Worm (Caenorhabditis elegans) whole organism, young adult: ENCODE results near the gene calf-1.

ENCODE experiments used
- B0261.1 ChIP-seq: sonication (generic microtip); optimal IDR thresholded peaks from 2 replicates; lab custom pipeline; 2016; ENCODE audit warnings: mild to moderate bottlenecking, missing genetic modification characterization, moderate library complexity, missing compliant biosample characterization
- D2030.7 ChIP-seq: fragments of 200-800 bp; sonication (Bioruptor generic); IDR thresholded peaks from 2 replicates; pipeline ENCODE4 v1.3.6; 2022; ENCODE audit warnings: missing genetic modification reagents, missing genetic modification characterization, missing compliant biosample characterization
- F10E7.11 ChIP-seq: sonication (generic microtip); optimal IDR thresholded peaks from 2 replicates; lab custom pipeline; 2017; ENCODE audit warnings: mild to moderate bottlenecking, missing genetic modification characterization, moderate library complexity, missing compliant biosample characterization
- F33H1.4 ChIP-seq: fragments of 200-800 bp; sonication (Bioruptor generic); IDR thresholded peaks from 2 replicates; pipeline ENCODE4 v1.3.6; 2022; ENCODE audit warnings: missing genetic modification reagents, missing genetic modification characterization, missing compliant biosample characterization
- F49E8.2 ChIP-seq: sonication (generic microtip); optimal IDR thresholded peaks from 3 replicates; lab custom pipeline; 2017; ENCODE audit warnings: missing genetic modification characterization, mild to moderate bottlenecking, missing compliant biosample characterization, antibody characterized with exemption, moderate library complexity; ENCODE audit not compliant: insufficient read depth
- F52B5.7 ChIP-seq: sonication (generic microtip); optimal IDR thresholded peaks from 2 replicates; lab custom pipeline; 2016; ENCODE audit warnings: mild to moderate bottlenecking, missing genetic modification characterization, missing compliant biosample characterization
- F55B11.4 ChIP-seq: sonication (generic microtip); optimal IDR thresholded peaks from 2 replicates; lab custom pipeline; 2016; ENCODE audit warnings: missing compliant biosample characterization, missing genetic modification characterization, borderline replicate concordance; ENCODE audit not compliant: insufficient read depth
- ZK185.1 ChIP-seq: sonication (generic microtip); optimal IDR thresholded peaks from 2 replicates; lab custom pipeline; 2016; ENCODE audit warnings: mild to moderate bottlenecking, missing genetic modification characterization, missing compliant biosample characterization; ENCODE audit not compliant: poor library complexity, severe bottlenecking
- ama-1 ChIP-seq, 3 experiments: fragments of 150-350 bp in 1 of 3; sonication (generic microtip) in 2 of 3; optimal IDR thresholded peaks; 2 replicates each; lab custom pipeline; 2014 to 2018; ENCODE audit warnings: missing biosample characterization in 2 of 3, missing genetic modification characterization in 2 of 3, missing genetic modification reagents in 2 of 3
- attf-3 ChIP-seq: fragments of 200-800 bp; sonication (Bioruptor generic); conservative IDR thresholded peaks from 2 replicates; pipeline ENCODE4 v1.3.6; 2022; ENCODE audit warnings: missing genetic modification reagents, missing genetic modification characterization, missing compliant biosample characterization
- ceh-40 ChIP-seq: fragments of 200-800 bp; sonication (Bioruptor generic); IDR thresholded peaks from 2 replicates; pipeline ENCODE4 v1.3.6; 2022; ENCODE audit warnings: missing genetic modification characterization, missing compliant biosample characterization
- ceh-91 ChIP-seq: fragments of 200-800 bp; sonication (Bioruptor generic); IDR thresholded peaks from 2 replicates; pipeline ENCODE4 v1.3.6; 2022; ENCODE audit warnings: missing genetic modification reagents, missing genetic modification characterization, missing compliant biosample characterization
- die-1 ChIP-seq: sonication (generic microtip); optimal IDR thresholded peaks from 2 replicates; lab custom pipeline; 2016; ENCODE audit warnings: missing genotype, mild to moderate bottlenecking, missing genetic modification characterization, missing compliant biosample characterization
- efl-1 ChIP-seq: fragments of 150-350 bp; optimal IDR thresholded peaks from 2 replicates; lab custom pipeline; 2014; ENCODE audit warnings: missing biosample characterization, missing genetic modification reagents, missing genetic modification characterization
- hmg-1.2 ChIP-seq: fragments of 200-800 bp; sonication (Bioruptor generic); IDR thresholded peaks from 2 replicates; pipeline ENCODE4 v1.3.6; 2022; ENCODE audit warnings: missing genetic modification reagents, missing genetic modification characterization, missing compliant biosample characterization
- hmg-20 ChIP-seq: fragments of 200-800 bp; sonication (Bioruptor generic); IDR thresholded peaks from 2 replicates; pipeline ENCODE4 v1.3.6; 2022; ENCODE audit warnings: missing genetic modification reagents, missing genetic modification characterization, missing compliant biosample characterization
- lag-1 ChIP-seq: fragments of 200-800 bp; sonication (Bioruptor generic); IDR thresholded peaks from 2 replicates; pipeline ENCODE4 v1.3.6; 2022; ENCODE audit warnings: missing genetic modification reagents, missing genetic modification characterization, missing compliant biosample characterization
- lin-40 ChIP-seq: sonication (generic microtip); optimal IDR thresholded peaks from 2 replicates; lab custom pipeline; 2016; ENCODE audit warnings: missing genetic modification characterization, mild to moderate bottlenecking, missing compliant biosample characterization, missing genotype, missing genetic modification reagents
- lin-54 ChIP-seq: fragments of 200-800 bp; sonication (Bioruptor generic); optimal IDR thresholded peaks from 2 replicates; lab custom pipeline; 2018; ENCODE audit warnings: mild to moderate bottlenecking, missing genetic modification characterization, missing compliant biosample characterization
- lsl-1 ChIP-seq: fragments of 200-800 bp; sonication (Bioruptor generic); optimal IDR thresholded peaks from 2 replicates; lab custom pipeline; 2018; ENCODE audit warnings: mild to moderate bottlenecking, missing genetic modification characterization, moderate library complexity, missing compliant biosample characterization
- madf-10 ChIP-seq: sonication (generic microtip); optimal IDR thresholded peaks from 2 replicates; lab custom pipeline; 2016; ENCODE audit warnings: mild to moderate bottlenecking, missing genetic modification characterization, missing compliant biosample characterization
- madf-6 ChIP-seq: fragments of 200-800 bp; sonication (Bioruptor generic); IDR thresholded peaks from 2 replicates; pipeline ENCODE4 v1.3.6; 2022; ENCODE audit warnings: missing genetic modification reagents, missing genetic modification characterization, missing compliant biosample characterization
- madf-8 ChIP-seq: fragments of 200-800 bp; sonication (Bioruptor generic); conservative IDR thresholded peaks from 2 replicates; pipeline ENCODE4 v1.3.6; 2022; ENCODE audit warnings: missing genetic modification reagents, missing genetic modification characterization, missing compliant biosample characterization
- mcd-1 ChIP-seq: fragments of 200-800 bp; sonication (Bioruptor generic); IDR thresholded peaks from 2 replicates; pipeline ENCODE4 v1.3.6; 2022; ENCODE audit warnings: missing genetic modification reagents, missing genetic modification characterization, missing compliant biosample characterization
- nhr-179 ChIP-seq: sonication (generic microtip); optimal IDR thresholded peaks from 2 replicates; lab custom pipeline; 2016; ENCODE audit warnings: mild to moderate bottlenecking, missing genetic modification characterization, missing compliant biosample characterization
- nhr-27 ChIP-seq: fragments of 200-800 bp; sonication (Bioruptor generic); optimal IDR thresholded peaks from 2 replicates; lab custom pipeline; 2018; ENCODE audit warnings: mild to moderate bottlenecking, missing genetic modification characterization, moderate library complexity, missing compliant biosample characterization
- pbrm-1 ChIP-seq: fragments of 200-800 bp; sonication (Bioruptor generic); IDR thresholded peaks from 2 replicates; pipeline ENCODE4 v1.3.6; 2022; ENCODE audit warnings: missing genetic modification reagents, missing genetic modification characterization, missing compliant biosample characterization
- rpc-1 ChIP-seq, 2 experiments: fragments of 150-350 bp in 1 of 2; sonication (generic microtip) in 1 of 2; optimal IDR thresholded peaks; 2 replicates each; lab custom pipeline; 2014 to 2018; ENCODE audit warnings: missing biosample characterization in 1 of 2, missing genetic modification characterization in 1 of 2, missing genetic modification reagents in 1 of 2, missing genotype in 1 of 2
- snpc-1.1 ChIP-seq: sonication (generic microtip); optimal IDR thresholded peaks from 2 replicates; lab custom pipeline; 2017; ENCODE audit warnings: missing genetic modification characterization, mild to moderate bottlenecking, missing compliant biosample characterization, antibody characterized with exemption, moderate library complexity, missing genotype, missing genetic modification reagents; ENCODE audit not compliant: insufficient read depth
- snpc-1.3 ChIP-seq: sonication (generic microtip); optimal IDR thresholded peaks from 2 replicates; lab custom pipeline; 2017; ENCODE audit warnings: missing genetic modification characterization, mild to moderate bottlenecking, missing compliant biosample characterization, antibody characterized with exemption, moderate library complexity, missing genotype, missing genetic modification reagents; ENCODE audit not compliant: insufficient read depth
- snpc-3.4 ChIP-seq: sonication (generic microtip); optimal IDR thresholded peaks from 2 replicates; lab custom pipeline; 2017; ENCODE audit warnings: missing genetic modification characterization, mild to moderate bottlenecking, missing compliant biosample characterization, antibody characterized with exemption, moderate library complexity, missing genotype, missing genetic modification reagents
- unc-130 ChIP-seq: sonication (generic microtip); optimal IDR thresholded peaks from 2 replicates; lab custom pipeline; 2016; ENCODE audit warnings: missing genetic modification reagents, missing genetic modification characterization, missing compliant biosample characterization
- unc-62 ChIP-seq: fragments of 150-350 bp; optimal IDR thresholded peaks from 2 replicates; lab custom pipeline; 2014; ENCODE audit warnings: missing biosample characterization, missing genetic modification reagents, missing genetic modification characterization
- xnd-1 ChIP-seq: sonication (generic microtip); optimal IDR thresholded peaks from 2 replicates; lab custom pipeline; 2016; ENCODE audit warnings: missing genotype, missing genetic modification reagents, missing genetic modification characterization, missing compliant biosample characterization
- ztf-22 ChIP-seq: fragments of 200-800 bp; sonication (Bioruptor generic); optimal IDR thresholded peaks from 2 replicates; lab custom pipeline; 2018; ENCODE audit warnings: mild to moderate bottlenecking, missing genetic modification characterization, moderate library complexity, missing compliant biosample characterization
- ztf-25 ChIP-seq: fragments of 200-800 bp; sonication (Bioruptor generic); IDR thresholded peaks from 2 replicates; pipeline ENCODE4 v1.3.6; 2022; ENCODE audit warnings: missing genetic modification reagents, missing genetic modification characterization, missing compliant biosample characterization
- ztf-6 ChIP-seq: fragments of 200-800 bp; sonication (Bioruptor generic); IDR thresholded peaks from 2 replicates; pipeline ENCODE4 v1.3.6; 2022; ENCODE audit warnings: missing genetic modification reagents, missing genetic modification characterization, missing compliant biosample characterization

Gene calf-1

DNA sequence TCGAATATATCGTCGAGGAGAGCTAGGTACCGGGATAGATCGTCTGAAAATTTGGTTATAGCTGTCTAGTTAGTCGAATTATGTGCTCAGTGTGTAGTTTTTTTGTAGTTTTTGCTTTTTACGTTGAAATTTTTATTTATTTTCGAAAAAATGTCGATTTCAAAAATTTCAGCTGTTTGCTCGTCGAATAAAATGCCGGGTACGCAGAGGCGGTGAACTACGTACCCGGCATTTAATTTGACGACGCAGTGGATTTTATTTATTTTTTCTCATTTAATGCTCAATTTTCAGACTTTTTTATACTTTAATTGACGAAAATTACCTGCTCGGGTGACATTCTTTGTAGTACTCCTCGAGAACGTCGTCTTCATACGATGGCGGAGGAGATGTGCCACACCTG lies 1.9 kb downstream of the calf-1 start:
- TF ChIP-seq pbrm-1 (no peak), F33H1.4 (GFP tag; lab: Robert Waterston, UW) (peak; percentile 43), madf-6 (GFP tag; lab: Robert Waterston, UW) (peak; percentile 42; the same call in 1 of the 2 replicates)

ce11 chrV:20476514-20476913 lies 2.4 kb downstream of the calf-1 start:
- peak; percentile 89 for TF ChIP-seq madf-6 (GFP tag; lab: Robert Waterston, UW)
- peak; percentile 62 for TF ChIP-seq ceh-91 (GFP tag; lab: Robert Waterston, UW)
- peak; percentile 85 for TF ChIP-seq lsl-1 (GFP tag; lab: Kevin White, UChicago)
- no peak for TF ChIP-seq B0261.1 (tag; lab: Kevin White, UChicago)
- peak; percentile 80 for TF ChIP-seq xnd-1 (tag; lab: Kevin White, UChicago)
- peak; percentile 35 for TF ChIP-seq efl-1 (GFP tag; lab: Kevin White, UChicago)
- TF ChIP-seq F33H1.4 (GFP tag; lab: Robert Waterston, UW) = peak; percentile 88
- TF ChIP-seq ztf-25 = no peak
- peak; percentile 56 for TF ChIP-seq madf-8 (GFP tag; lab: Robert Waterston, UW)
- TF ChIP-seq D2030.7 (GFP tag; lab: Robert Waterston, UW) = peak; percentile 73
- TF ChIP-seq lin-54 (GFP tag; lab: Kevin White, UChicago) = no peak

DNA sequence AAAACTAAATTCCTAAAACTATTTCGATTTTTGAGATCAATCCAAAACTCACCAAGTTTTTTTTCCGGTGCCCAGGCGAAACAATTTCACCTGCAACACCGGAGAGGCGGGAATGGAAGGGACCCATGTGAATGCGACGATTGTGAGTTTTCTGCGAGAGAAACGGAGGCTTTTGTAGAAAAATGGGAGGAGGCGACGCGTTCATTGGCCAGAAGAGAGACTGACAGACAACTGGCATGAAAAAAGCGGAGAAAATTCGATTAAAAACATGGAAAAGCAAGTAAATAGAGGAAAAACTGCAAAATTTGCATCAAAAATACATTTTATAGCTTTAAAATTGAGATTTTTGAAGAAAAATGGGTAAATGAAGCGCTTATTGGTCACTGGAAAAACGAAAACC lies 3.1 kb downstream of the calf-1 start, which contains the start of gene B0250.7:
Gene B0250.7 (minus strand): TSS at position 232 of the 400 bp plus-strand sequence.
- TF ChIP-seq attf-3 (GFP tag; lab: Robert Waterston, UW) (no peak), unc-62 (no peak), F10E7.11 (tag; lab: Kevin White, UChicago) (no peak), lin-40 (tag; lab: Kevin White, UChicago) (no peak), ztf-6 (GFP tag; lab: Robert Waterston, UW) (no peak), hmg-20 (no peak), F52B5.7 (no peak), snpc-1.3 (no peak), F33H1.4 (GFP tag; lab: Robert Waterston, UW) (no peak), rpc-1 (optimal IDR thresholded peaks at IDR 0.05; lab: Kevin White, UChicago) (no peak), rpc-1 (tag; optimal IDR thresholded peaks at IDR 0.05; lab: Kevin White, UChicago) (no peak)

- TF ChIP-seq ceh-40 (GFP tag; lab: Robert Waterston, UW) (no peak), ZK185.1 (tag; lab: Kevin White, UChicago) (no peak)
These were observed 3.9 kb downstream of the calf-1 start for ce11 chrV:20475029-20475428.

ce11 chrV:20470385-20470784 lies 8.5 kb downstream of the calf-1 start, which contains the start of gene B0250.8:
B0250.8 (minus strand) TSS chrV:20470485.
- TF ChIP-seq nhr-27 (tag; lab: Kevin White, UChicago) (no peak), F49E8.2 (tag; lab: Kevin White, UChicago) (no peak)

ce11 chrV:20464778-20465177 lies 14.1 kb downstream of the calf-1 start:
- TF ChIP-seq efl-1 (GFP tag; lab: Kevin White, UChicago) (no peak), hmg-1.2 (GFP tag; lab: Robert Waterston, UW) (peak; percentile 78)
- TF ChIP-seq, all 124 proteins: peak for 1

DNA sequence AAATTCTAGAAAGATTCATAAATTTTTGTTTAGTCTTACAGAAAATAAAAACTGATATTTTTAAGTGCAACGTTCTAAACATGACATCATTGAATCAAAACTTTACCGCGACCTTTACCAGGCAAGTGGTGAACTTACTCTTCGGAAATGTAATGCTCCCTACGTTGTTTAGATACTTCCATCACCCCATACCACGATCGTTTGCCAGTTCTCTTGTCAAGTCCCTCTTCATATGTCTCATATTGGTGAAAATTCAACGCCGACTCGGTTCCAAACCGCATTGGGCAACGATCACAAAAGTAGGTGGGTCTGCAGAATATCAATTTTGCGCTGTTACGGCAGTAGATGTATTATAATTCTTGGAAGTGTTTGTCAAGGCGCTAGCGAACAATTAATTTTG lies 18.1 kb downstream of the calf-1 start, which contains the start of gene B0250.18:
Gene B0250.18 (minus strand): TSS at position 101 of the 400 bp plus-strand sequence.
- TF ChIP-seq nhr-179 (tag; lab: Kevin White, UChicago) = no peak
- TF ChIP-seq die-1 (tag; lab: Kevin White, UChicago) = no peak
- TF ChIP-seq madf-10 (tag; lab: Kevin White, UChicago) = no peak
- no peak for TF ChIP-seq efl-1 (GFP tag; lab: Kevin White, UChicago)
- TF ChIP-seq snpc-3.4 (tag; lab: Kevin White, UChicago) = no peak
- no peak for TF ChIP-seq ztf-22 (GFP tag; lab: Kevin White, UChicago)
- TF ChIP-seq ama-1 (optimal IDR thresholded peaks at IDR 0.05; lab: Kevin White, UChicago) = no peak
- TF ChIP-seq ama-1 (GFP tag; optimal IDR thresholded peaks at IDR 0.05; lab: Kevin White, UChicago) = no peak
- TF ChIP-seq lag-1 (GFP tag; lab: Robert Waterston, UW) = no peak
- TF ChIP-seq mcd-1 (GFP tag; lab: Robert Waterston, UW) = no peak
- TF ChIP-seq snpc-1.1 (tag; lab: Kevin White, UChicago) = no peak
- no peak for TF ChIP-seq F33H1.4 (GFP tag; lab: Robert Waterston, UW)
- no peak for TF ChIP-seq unc-130 (GFP tag; lab: Kevin White, UChicago)
- no peak for TF ChIP-seq F55B11.4 (tag; lab: Kevin White, UChicago)
